Fruit fly (Drosophila melanogaster) Kc167 (cell line): Measurements from ENCODE around the gene CG13003.

Experiments used
- Myc ChIP-seq: fragments of >200 bp; optimal IDR thresholded peaks from 2 replicates; lab custom pipeline; 2017; ENCODE audit warnings: missing external identifiers
- Sin3A ChIP-seq: fragments of >200 bp; optimal IDR thresholded peaks from 2 replicates; lab custom pipeline; 2018; ENCODE audit warnings: missing external identifiers
- h ChIP-seq: fragments of >200 bp; optimal IDR thresholded peaks from 3 replicates; lab custom pipeline; 2018; ENCODE audit warnings: missing external identifiers
- insv ChIP-seq: fragments of >200 bp; optimal IDR thresholded peaks from 3 replicates; lab custom pipeline; 2018; ENCODE audit warnings: missing external identifiers
- psq ChIP-seq: fragments of >200 bp; optimal IDR thresholded peaks from 2 replicates; lab custom pipeline; 2017; ENCODE audit warnings: missing external identifiers
- ttk ChIP-seq: sonication (Bioruptor generic); optimal IDR thresholded peaks from 2 replicates; lab custom pipeline; 2017; ENCODE audit warnings: missing external identifiers

CG13003 gene

DNA sequence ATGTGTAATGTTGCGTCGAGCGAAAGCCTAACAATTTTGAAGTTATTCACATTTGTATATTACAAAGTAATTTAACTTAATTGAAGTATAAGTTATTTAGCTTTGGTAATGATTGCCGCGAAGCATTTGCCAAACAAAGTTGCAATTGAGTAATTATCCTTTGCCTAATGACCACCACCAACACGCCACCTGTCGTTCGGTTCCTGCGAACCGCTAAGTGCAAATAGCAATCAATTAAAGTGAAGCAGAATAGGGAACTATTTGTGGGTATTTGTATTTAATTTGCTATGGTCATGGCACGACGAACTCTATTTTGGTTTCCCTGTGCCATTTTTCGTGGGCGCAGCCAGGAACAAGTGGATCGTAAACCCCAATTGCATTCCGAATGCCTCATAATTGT is 55.7 kb downstream of the CG13003 start:
- TF ChIP-seq ttk (lab: Kevin White, UChicago): no peak
- TF ChIP-seq Sin3A (lab: Kevin White, UChicago): no peak
- TF ChIP-seq psq: no peak

DNA sequence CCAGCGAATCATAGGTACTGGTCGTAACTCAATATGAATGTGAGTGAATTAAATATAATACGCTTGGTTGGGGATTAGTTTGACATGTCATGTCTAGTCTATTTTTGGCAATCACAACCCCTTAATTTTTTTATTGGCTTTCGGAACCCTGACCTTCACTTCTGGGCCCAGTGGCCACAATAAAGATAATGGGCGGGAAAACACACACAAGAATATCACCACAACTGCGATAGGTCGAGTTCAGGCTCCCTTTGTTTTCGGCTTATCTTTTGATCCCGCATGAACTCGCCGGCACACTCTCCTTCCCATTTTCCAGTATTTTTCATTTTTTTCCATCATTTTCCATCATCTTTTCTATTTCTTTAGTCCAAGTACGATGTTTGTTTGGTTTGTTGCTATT is 58.2 kb downstream of the CG13003 start:
- no peak for TF ChIP-seq Myc (lab: Kevin White, UChicago)
- TF ChIP-seq insv (lab: Kevin White, UChicago): no peak

dm6 chrX:16816500-16816899 is 59.8 kb downstream of the CG13003 start:
- TF ChIP-seq Sin3A (lab: Kevin White, UChicago) (no peak), Myc (lab: Kevin White, UChicago) (no peak), insv (lab: Kevin White, UChicago) (no peak), psq (no peak), ttk (lab: Kevin White, UChicago) (no peak), h (no peak)

DNA sequence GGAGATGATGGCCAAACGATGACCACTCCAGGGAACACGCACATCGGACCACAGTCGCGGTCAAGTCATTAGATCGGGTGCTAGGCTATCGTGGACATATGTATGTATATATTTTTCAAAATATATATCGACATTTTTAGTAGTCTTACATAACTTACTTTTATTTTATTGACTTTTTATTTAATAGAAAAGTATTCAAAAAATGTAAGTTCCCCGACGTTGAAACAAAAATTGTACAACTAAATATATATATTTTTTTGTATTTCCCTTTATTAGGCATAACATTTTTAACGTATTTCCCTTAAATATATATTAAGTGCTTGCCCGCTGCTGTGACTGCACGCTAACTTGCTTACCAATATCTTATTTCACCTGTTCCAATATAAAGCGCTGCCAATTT is 61.2 kb downstream of the CG13003 start:
- no peak for TF ChIP-seq Sin3A (lab: Kevin White, UChicago)
- TF ChIP-seq ttk (lab: Kevin White, UChicago): no peak
- no peak for TF ChIP-seq Myc (lab: Kevin White, UChicago)
- no peak for TF ChIP-seq psq
- TF ChIP-seq h: no peak
- no peak for TF ChIP-seq insv (lab: Kevin White, UChicago)

DNA sequence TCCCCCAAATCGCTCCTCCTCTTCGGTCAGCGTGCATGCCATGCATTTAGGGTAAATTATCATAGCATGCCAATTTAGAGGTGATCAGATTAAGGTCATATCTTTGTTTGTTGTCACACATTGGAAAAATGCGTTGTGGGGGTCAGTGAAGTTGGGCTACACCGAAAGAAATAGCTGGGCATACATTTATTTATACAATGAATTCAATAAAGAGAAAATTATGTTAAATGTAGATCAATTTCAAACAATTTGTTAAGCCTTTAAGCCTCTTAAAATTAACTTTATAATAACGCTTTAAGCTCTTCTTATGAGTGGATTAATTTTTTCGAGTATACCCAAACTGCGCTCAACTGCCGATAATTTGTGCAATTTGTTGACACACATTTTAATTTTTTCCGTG is 62.0 kb downstream of the CG13003 start:
- TF ChIP-seq Sin3A (lab: Kevin White, UChicago) (no peak), Myc (lab: Kevin White, UChicago) (no peak), h (no peak), insv (lab: Kevin White, UChicago) (no peak), ttk (lab: Kevin White, UChicago) (no peak), psq (no peak)

dm6 chrX:16813226-16813625 is 63.1 kb downstream of the CG13003 start:
- no peak for TF ChIP-seq ttk (lab: Kevin White, UChicago)
- TF ChIP-seq h: no peak
- no peak for TF ChIP-seq insv (lab: Kevin White, UChicago)
- TF ChIP-seq Sin3A (lab: Kevin White, UChicago): no peak
- no peak for TF ChIP-seq psq
- TF ChIP-seq Myc (lab: Kevin White, UChicago): no peak

DNA sequence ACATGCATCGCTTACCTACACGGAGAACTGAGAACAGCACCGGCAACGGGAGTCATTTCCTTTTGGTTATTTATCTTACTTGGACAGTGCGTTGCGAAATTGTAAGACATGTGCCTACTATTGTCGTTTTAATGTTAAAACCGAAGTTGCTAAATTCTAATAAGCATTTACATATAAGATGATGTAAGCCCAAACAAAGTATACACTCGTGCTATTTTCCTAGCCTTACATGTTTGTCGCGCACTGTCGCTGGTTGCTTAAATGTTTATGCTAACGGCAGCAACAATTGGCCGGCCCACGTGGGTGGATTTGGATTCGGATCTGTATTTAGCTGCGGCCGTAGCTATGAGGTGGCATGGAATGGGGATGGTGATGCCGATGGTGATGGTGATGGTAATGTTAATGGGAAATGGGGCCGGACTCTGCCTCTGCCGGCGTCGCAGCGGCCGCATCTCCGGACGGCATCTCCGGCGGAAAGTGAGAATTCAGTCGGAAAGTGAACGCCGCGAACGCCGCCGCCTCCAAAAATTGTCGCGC is 65.1 kb downstream of the CG13003 start, which contains the start of gene CG4829:
TSS of gene CG4829 (plus strand) at position 487 of the 537 bp plus-strand sequence.
- TF ChIP-seq h (no peak), ttk (lab: Kevin White, UChicago) (no peak), psq (no peak), Myc (lab: Kevin White, UChicago) (no peak), Sin3A (lab: Kevin White, UChicago) (no peak), insv (lab: Kevin White, UChicago) (no peak)

DNA sequence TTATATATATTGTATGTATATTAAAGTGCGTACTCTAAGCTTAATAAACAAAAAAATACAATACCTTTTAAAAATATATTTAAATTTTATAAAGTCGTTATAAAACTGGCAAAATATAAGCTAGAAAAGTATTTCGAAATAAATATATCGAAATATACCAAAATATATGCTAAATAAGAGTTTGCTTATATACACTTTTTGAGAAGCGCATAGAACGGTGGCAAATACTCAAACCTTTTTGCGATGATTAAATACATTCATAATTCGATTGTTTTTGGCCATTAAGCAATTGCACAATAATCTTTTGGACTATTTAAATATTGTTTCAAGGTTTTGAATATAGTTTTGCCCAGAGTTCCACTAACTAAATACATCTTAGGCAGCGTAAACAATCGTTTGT is 67.3 kb downstream of the CG13003 start:
- TF ChIP-seq Myc (lab: Kevin White, UChicago) (no peak), ttk (lab: Kevin White, UChicago) (no peak), h (no peak), insv (lab: Kevin White, UChicago) (no peak), psq (no peak), Sin3A (lab: Kevin White, UChicago) (no peak)

DNA sequence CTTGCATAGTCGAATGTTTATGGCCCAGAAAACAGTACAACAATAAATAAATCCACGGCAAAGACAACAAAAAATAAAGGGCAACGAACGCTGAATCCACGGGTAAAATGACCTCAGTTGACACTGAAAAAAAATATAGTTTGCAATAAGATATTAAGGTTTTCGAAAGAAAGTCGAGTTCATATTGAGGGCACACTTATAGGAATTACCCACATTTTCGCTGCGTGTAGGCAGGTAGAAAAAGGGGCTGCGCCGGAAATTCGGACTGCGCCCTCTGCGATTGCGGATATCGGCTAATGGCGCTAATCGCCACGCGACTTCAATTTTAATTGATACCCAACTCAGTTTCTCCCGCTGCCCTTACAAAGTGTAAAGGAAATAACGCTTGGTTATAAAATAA is 67.7 kb downstream of the CG13003 start:
- no peak for TF ChIP-seq Myc (lab: Kevin White, UChicago)
- no peak for TF ChIP-seq psq
- no peak for TF ChIP-seq Sin3A (lab: Kevin White, UChicago)
- no peak for TF ChIP-seq h
- TF ChIP-seq ttk (lab: Kevin White, UChicago): no peak
- no peak for TF ChIP-seq insv (lab: Kevin White, UChicago)

DNA sequence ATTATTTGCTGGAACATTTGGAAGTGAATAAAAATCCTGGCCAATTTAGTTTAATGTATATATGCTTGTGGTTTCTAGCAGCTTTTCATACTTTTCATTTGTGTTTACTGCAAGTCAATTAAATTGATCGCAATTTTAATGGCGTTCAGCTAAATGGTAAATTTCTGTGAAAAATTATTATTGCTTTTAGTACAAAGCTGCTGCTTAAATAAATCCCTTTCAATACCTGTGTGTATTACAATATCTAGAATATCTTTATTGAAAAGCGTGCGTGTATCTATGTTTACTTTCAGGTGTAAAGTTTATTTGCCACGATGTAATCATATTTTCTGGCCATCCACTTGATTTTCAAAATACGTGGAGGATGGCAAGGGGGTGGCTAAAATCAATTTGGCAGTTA is 70.6 kb downstream of the CG13003 start, which contains the start of gene ppk28:
TSS of gene ppk28 (plus strand) at position 301 of the 400 bp plus-strand sequence.
- TF ChIP-seq Sin3A (lab: Kevin White, UChicago) (no peak), ttk (lab: Kevin White, UChicago) (no peak), h (no peak), psq (no peak), insv (lab: Kevin White, UChicago) (no peak), Myc (lab: Kevin White, UChicago) (no peak)

dm6 chrX:16803299-16803698 is 73.0 kb downstream of the CG13003 start, which contains the start of the genes Rai1 and CG13005:
Rai1 (minus strand) TSS chrX:16803344.
CG13005 (plus strand) TSS chrX:16803650.
- TF ChIP-seq insv (lab: Kevin White, UChicago) (no peak), Myc (lab: Kevin White, UChicago) (no peak), psq (no peak)

dm6 chrX:16800530-16801027 is 75.8 kb downstream of the CG13003 start, which contains the start of the genes CG9132 and CG4789:
CG9132 (minus strand) TSS chrX:16800710.
CG4789 (plus strand) TSS chrX:16800930.
- TF ChIP-seq insv (lab: Kevin White, UChicago) (no peak), Sin3A (lab: Kevin White, UChicago) (no peak)

- TF ChIP-seq h: no peak
- TF ChIP-seq ttk (lab: Kevin White, UChicago): no peak
- no peak for TF ChIP-seq insv (lab: Kevin White, UChicago)
- no peak for TF ChIP-seq Myc (lab: Kevin White, UChicago)
Measured at dm6 chrX:16799914-16800313, 76.4 kb downstream of the CG13003 start.
